Fruit fly (Drosophila melanogaster): ENCODE data around the gene CG7168.

Gene CG7168

DNA sequence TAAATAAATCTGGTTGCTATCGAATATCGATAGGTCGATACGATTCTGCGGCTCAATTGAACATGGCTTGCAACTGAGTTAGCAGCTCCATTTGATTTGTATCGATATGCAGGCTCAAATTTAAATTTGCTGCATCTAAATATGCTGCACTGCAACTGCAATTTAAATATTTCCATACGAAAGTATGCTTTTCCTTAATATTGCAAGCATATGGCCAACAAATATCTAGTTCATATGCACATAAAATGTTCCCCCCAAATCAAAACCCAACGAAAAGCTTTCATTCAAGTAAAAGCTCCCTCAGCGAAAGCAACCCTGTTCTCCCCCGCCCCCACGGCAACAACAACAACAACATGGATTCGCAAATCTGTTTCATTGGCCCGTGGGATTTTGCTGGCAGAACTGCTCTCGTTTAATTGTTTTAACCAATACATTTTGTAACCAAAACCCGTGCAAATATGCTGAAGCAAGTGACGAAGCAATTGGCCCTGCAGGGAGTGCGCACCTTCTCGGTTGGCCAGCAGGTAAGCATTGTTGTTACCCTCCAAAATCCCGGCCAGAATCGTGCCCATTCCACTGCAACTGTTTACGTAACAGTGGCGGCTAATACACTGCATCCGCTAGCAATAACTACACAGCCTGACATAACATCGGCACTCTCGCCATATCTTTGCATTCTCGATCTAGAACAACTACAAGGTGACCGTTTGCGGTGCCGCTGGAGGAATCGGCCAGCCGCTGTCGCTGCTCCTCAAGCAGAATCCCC lies at the start of gene CG7168, which contains the start of gene Mdh2:
TSS of gene CG7168 (minus strand) at position 40 of the 766 bp plus-strand sequence.
TSS of gene Mdh2 (plus strand) at position 354 of the 766 bp plus-strand sequence.
- TF ChIP-seq CG11723 (GFP tag; optimal IDR thresholded peaks at IDR 0.05) (no peak), B-H2 (GFP tag; optimal IDR thresholded peaks at IDR 0.05) (no peak), pros (GFP tag; optimal IDR thresholded peaks at IDR 0.05) (no peak), knrl (GFP tag; IDR thresholded peaks at IDR 0.05; ENCODE audit: partially characterized antibody) (peak; percentile 79), Med (GFP tag) (peak; percentile 72), HLH54F (GFP tag; optimal IDR thresholded peaks at IDR 0.05) (no peak), bcd (GFP tag; optimal IDR thresholded peaks at IDR 0.05) (peak; percentile 16), CG2712 (tag; optimal IDR thresholded peaks at IDR 0.05) (peak; percentile 13), klu (GFP tag; IDR thresholded peaks at IDR 0.05) (peak; percentile 30; the same call in 1 of the 2 replicates), Doc3 (GFP tag; IDR thresholded peaks at IDR 0.05; ENCODE audit: partially characterized antibody) (peak; percentile 84), gsb (GFP tag; IDR thresholded peaks at IDR 0.05) (0 out of 2 replicates have a peak, but pooled peaks have one; percentile 15), chm (GFP tag; IDR thresholded peaks at IDR 0.05) (no peak), Kr (GFP tag; optimal IDR thresholded peaks at IDR 0.05) (no peak), grau (tag; optimal IDR thresholded peaks at IDR 0.05) (peak; percentile 1), vvl (GFP tag; IDR thresholded peaks at IDR 0.05) (0 out of 2 replicates have a peak, but pooled peaks have one; percentile 43), CG12299 (tag; optimal IDR thresholded peaks at IDR 0.05) (no peak), Nf-YB (GFP tag; optimal IDR thresholded peaks at IDR 0.05) (peak; percentile 88), amos (GFP tag; IDR thresholded peaks at IDR 0.05; ENCODE audit: partially characterized antibody) (peak; percentile 79), Rfx (GFP tag; IDR thresholded peaks at IDR 0.05) (no peak), CG1603 (tag; optimal IDR thresholded peaks at IDR 0.05) (peak; percentile 53), CG9797 (GFP tag; optimal IDR thresholded peaks at IDR 0.05) (peak; percentile 30), Nf-YA (GFP tag; IDR thresholded peaks at IDR 0.05) (no peak), twi (tag; optimal IDR thresholded peaks at IDR 0.05) (no peak), CG14710 (tag; optimal IDR thresholded peaks at IDR 0.05) (peak; percentile 50), CG42726 (GFP tag; IDR thresholded peaks at IDR 0.05; ENCODE audit: partially characterized antibody) (peak; percentile 79), CG6813 (GFP tag; optimal IDR thresholded peaks at IDR 0.05) (no peak), ham (GFP tag; IDR thresholded peaks at IDR 0.05) (no peak), CG2120 (GFP tag; optimal IDR thresholded peaks at IDR 0.05) (peak; percentile 14), nerfin-2 (GFP tag; IDR thresholded peaks at IDR 0.05; ENCODE audit: partially characterized antibody) (peak; percentile 92), CG8478 (optimal IDR thresholded peaks at IDR 0.05) (no peak), CG30020 (tag; optimal IDR thresholded peaks at IDR 0.05) (peak; percentile 31), Aef1 (GFP tag; IDR thresholded peaks at IDR 0.05) (peak; percentile 11; the same call in 1 of the 3 replicates), bbx (GFP tag; IDR thresholded peaks at IDR 0.05; ENCODE audit: partially characterized antibody) (peak; percentile 79), CG3847 (GFP tag; IDR thresholded peaks at IDR 0.05) (no peak), bigmax (GFP tag; optimal IDR thresholded peaks at IDR 0.05) (no peak), Hr3 (GFP tag; optimal IDR thresholded peaks at IDR 0.05) (no peak), slbo (GFP tag; IDR thresholded peaks at IDR 0.05) (no peak), insv (GFP tag; optimal IDR thresholded peaks at IDR 0.05) (no peak), CG31224 (GFP tag; IDR thresholded peaks at IDR 0.05) (no peak), chn (GFP tag; optimal IDR thresholded peaks at IDR 0.05) (peak; percentile 9), lilli (GFP tag; optimal IDR thresholded peaks at IDR 0.05) (peak; percentile 32), crol (GFP tag; IDR thresholded peaks at IDR 0.05) (peak; percentile 35; the same call in 1 of the 2 replicates), nerfin-1 (tag; optimal IDR thresholded peaks at IDR 0.05) (peak; percentile 18), CG11560 (tag; IDR thresholded peaks at IDR 0.05) (peak; percentile 80; the same call in 2 of the 3 replicates), kah (GFP tag; optimal IDR thresholded peaks at IDR 0.05) (no peak), CG9932 (GFP tag; IDR thresholded peaks at IDR 0.05) (no peak), cwo (GFP tag; optimal IDR thresholded peaks at IDR 0.05) (no peak), Bgb (GFP tag; IDR thresholded peaks at IDR 0.05; ENCODE audit: partially characterized antibody) (peak; percentile 88), sug (tag; optimal IDR thresholded peaks at IDR 0.05) (peak; percentile 25)

All from whole organism, embryonic.